Worm (Caenorhabditis elegans) whole organism, early embryonic: ENCODE measurements around the gene cnc-3.

Experiments used
- B0310.2 ChIP-seq: sonication (generic microtip); optimal IDR thresholded peaks from 2 replicates; lab custom pipeline; 2016; ENCODE audit warnings: mild to moderate bottlenecking, missing genetic modification characterization, missing compliant biosample characterization
- F13C5.2 ChIP-seq: sonication (generic microtip); optimal IDR thresholded peaks from 2 replicates; lab custom pipeline; 2017; ENCODE audit warnings: mild to moderate bottlenecking, missing genetic modification characterization, inconsistent platforms, missing compliant biosample characterization
- aly-1 ChIP-seq: sonication (generic microtip); optimal IDR thresholded peaks from 2 replicates; lab custom pipeline; 2016; ENCODE audit warnings: missing genetic modification characterization, missing compliant biosample characterization
- ama-1 ChIP-seq: fragments of 150-350 bp; optimal IDR thresholded peaks from 2 replicates; lab custom pipeline; 2014
- ceh-13 ChIP-seq: fragments of 200-800 bp; sonication (Bioruptor generic); optimal IDR thresholded peaks from 2 replicates; lab custom pipeline; 2018; ENCODE audit warnings: mild to moderate bottlenecking, missing genetic modification characterization, missing compliant biosample characterization
- ceh-36 ChIP-seq: sonication (generic microtip); optimal IDR thresholded peaks from 2 replicates; lab custom pipeline; 2016; ENCODE audit warnings: missing genetic modification characterization, inconsistent platforms, missing compliant biosample characterization
- ets-7 ChIP-seq: sonication (generic microtip); optimal IDR thresholded peaks from 2 replicates; lab custom pipeline; 2016; ENCODE audit warnings: missing genotype, missing genetic modification characterization, missing compliant biosample characterization
- flt-1 ChIP-seq: fragments of 200-800 bp; sonication (Bioruptor generic); IDR thresholded peaks from 2 replicates; pipeline ENCODE4 v1.3.6; 2022; ENCODE audit warnings: missing genetic modification characterization, missing compliant biosample characterization
- hmbx-1 ChIP-seq: sonication (generic microtip); optimal IDR thresholded peaks from 2 replicates; lab custom pipeline; 2016; ENCODE audit warnings: mild to moderate bottlenecking, missing genetic modification characterization, missing compliant biosample characterization
- hmg-4 ChIP-seq: fragments of 200-800 bp; sonication (Bioruptor generic); optimal IDR thresholded peaks from 2 replicates; lab custom pipeline; 2018; ENCODE audit warnings: mild to moderate bottlenecking, missing genetic modification characterization, missing compliant biosample characterization
- hnd-1 ChIP-seq: sonication (generic microtip); optimal IDR thresholded peaks from 2 replicates; lab custom pipeline; 2016; ENCODE audit warnings: missing genetic modification characterization, missing compliant biosample characterization
- pes-1 ChIP-seq: fragments of 200-800 bp; sonication (Bioruptor generic); IDR thresholded peaks from 2 replicates; pipeline ENCODE4 v1.3.6; 2022; ENCODE audit warnings: missing genetic modification reagents, missing genetic modification characterization, missing compliant biosample characterization
- scrt-1 ChIP-seq: fragments of 200-800 bp; sonication (Bioruptor generic); IDR thresholded peaks from 2 replicates; pipeline ENCODE4 v1.3.6; 2022; ENCODE audit warnings: missing genetic modification characterization, missing compliant biosample characterization
- sea-1 ChIP-seq: fragments of 200-800 bp; sonication (Bioruptor generic); conservative IDR thresholded peaks from 2 replicates; pipeline ENCODE4 v1.3.6; 2022; ENCODE audit warnings: missing genetic modification characterization, missing compliant biosample characterization
- tbx-11 ChIP-seq: fragments of 200-800 bp; sonication (Bioruptor generic); IDR thresholded peaks from 2 replicates; pipeline ENCODE4 v1.3.6; 2022; ENCODE audit warnings: missing genetic modification characterization, missing compliant biosample characterization
- tbx-37 ChIP-seq: fragments of 200-800 bp; sonication (Bioruptor generic); conservative IDR thresholded peaks from 2 replicates; pipeline ENCODE4 v1.3.6; 2022; ENCODE audit warnings: missing genetic modification reagents, missing genetic modification characterization, missing compliant biosample characterization
- tra-4 ChIP-seq: sonication (generic microtip); optimal IDR thresholded peaks from 2 replicates; lab custom pipeline; 2017; ENCODE audit warnings: missing genetic modification characterization, missing compliant biosample characterization

cnc-3 gene

ce11 chrV:1481742-1482141 is 33.9 kb downstream of the cnc-3 start, which contains the start of gene C38C3.4:
Gene C38C3.4 (plus strand): TSS chrV:1482042.
- no peak for TF ChIP-seq hmg-4 (GFP tag; lab: Kevin White, UChicago)
- TF ChIP-seq tra-4 (tag; lab: Kevin White, UChicago) = no peak
- TF ChIP-seq ets-7 (tag; lab: Kevin White, UChicago) = no peak
- peak; percentile 57 for TF ChIP-seq ceh-36

ce11 chrV:1486031-1486430 is 38.2 kb downstream of the cnc-3 start:
- TF ChIP-seq hmbx-1 (no peak), F13C5.2 (tag; lab: Kevin White, UChicago) (no peak), hnd-1 (tag; lab: Kevin White, UChicago) (no peak), tbx-11 (GFP tag; lab: Robert Waterston, UW) (no peak), flt-1 (no peak), hmg-4 (GFP tag; lab: Kevin White, UChicago) (no peak), ceh-13 (GFP tag; lab: Kevin White, UChicago) (no peak), tra-4 (tag; lab: Kevin White, UChicago) (no peak), B0310.2 (tag; lab: Kevin White, UChicago) (no peak), scrt-1 (GFP tag; lab: Robert Waterston, UW) (no peak), tbx-37 (no peak), ceh-36 (no peak), ama-1 (no peak), ets-7 (tag; lab: Kevin White, UChicago) (no peak), pes-1 (GFP tag; lab: Robert Waterston, UW) (no peak), aly-1 (tag; lab: Kevin White, UChicago) (no peak)

ce11 chrV:1487262-1487661 is 39.5 kb downstream of the cnc-3 start:
- no peak for TF ChIP-seq ama-1
- no peak for TF ChIP-seq ets-7 (tag; lab: Kevin White, UChicago)
- TF ChIP-seq tbx-37 = no peak
- TF ChIP-seq sea-1 (GFP tag; lab: Robert Waterston, UW) = no peak
- TF ChIP-seq flt-1 = no peak
- TF ChIP-seq hmg-4 (GFP tag; lab: Kevin White, UChicago) = no peak
- no peak for TF ChIP-seq ceh-13 (GFP tag; lab: Kevin White, UChicago)
- no peak for TF ChIP-seq tbx-11 (GFP tag; lab: Robert Waterston, UW)
- TF ChIP-seq scrt-1 (GFP tag; lab: Robert Waterston, UW) = no peak
- TF ChIP-seq aly-1 (tag; lab: Kevin White, UChicago) = no peak
- no peak for TF ChIP-seq pes-1 (GFP tag; lab: Robert Waterston, UW)
- TF ChIP-seq B0310.2 (tag; lab: Kevin White, UChicago) = no peak
- no peak for TF ChIP-seq tra-4 (tag; lab: Kevin White, UChicago)
- TF ChIP-seq hmbx-1 = no peak
- TF ChIP-seq ceh-36 = no peak

- TF ChIP-seq hmg-4 (GFP tag; lab: Kevin White, UChicago) (no peak), ama-1 (no peak), sea-1 (GFP tag; lab: Robert Waterston, UW) (no peak)
These were observed 40.8 kb downstream of the cnc-3 start for ce11 chrV:1488642-1489041.

- peak; percentile 80 for TF ChIP-seq ceh-36
These were observed 43.1 kb downstream of the cnc-3 start for ce11 chrV:1490874-1491273.

ce11 chrV:1491510-1491909 is 43.7 kb downstream of the cnc-3 start, which contains the start of gene C38C3.6:
Gene C38C3.6 (minus strand): TSS chrV:1491610.
- TF ChIP-seq F13C5.2 (tag; lab: Kevin White, UChicago) (no peak), flt-1 (no peak), ceh-36 (no peak), aly-1 (tag; lab: Kevin White, UChicago) (no peak), hmbx-1 (no peak), hnd-1 (tag; lab: Kevin White, UChicago) (no peak), pes-1 (GFP tag; lab: Robert Waterston, UW) (no peak), tbx-11 (GFP tag; lab: Robert Waterston, UW) (no peak), hmg-4 (GFP tag; lab: Kevin White, UChicago) (no peak), tbx-37 (no peak), sea-1 (GFP tag; lab: Robert Waterston, UW) (no peak), B0310.2 (tag; lab: Kevin White, UChicago) (no peak), ama-1 (no peak)

ce11 chrV:1494469-1494868 is 46.7 kb downstream of the cnc-3 start, which contains the start of gene spig-7:
Gene spig-7 (plus strand): TSS chrV:1494769.
- TF ChIP-seq aly-1 (tag; lab: Kevin White, UChicago) (no peak), F13C5.2 (tag; lab: Kevin White, UChicago) (no peak), B0310.2 (tag; lab: Kevin White, UChicago) (no peak), tbx-37 (no peak), hmg-4 (GFP tag; lab: Kevin White, UChicago) (no peak), hmbx-1 (no peak), pes-1 (GFP tag; lab: Robert Waterston, UW) (no peak), scrt-1 (GFP tag; lab: Robert Waterston, UW) (no peak), ceh-36 (no peak), flt-1 (no peak), ets-7 (tag; lab: Kevin White, UChicago) (no peak), tra-4 (tag; lab: Kevin White, UChicago) (no peak), ceh-13 (GFP tag; lab: Kevin White, UChicago) (no peak), ama-1 (no peak), hnd-1 (tag; lab: Kevin White, UChicago) (no peak), sea-1 (GFP tag; lab: Robert Waterston, UW) (no peak), tbx-11 (GFP tag; lab: Robert Waterston, UW) (no peak)

ce11 chrV:1495334-1495733 is 47.5 kb downstream of the cnc-3 start, which contains the start of gene C38C3.3:
Gene C38C3.3 (plus strand): TSS chrV:1495634.
- TF ChIP-seq hmg-4 (GFP tag; lab: Kevin White, UChicago) = no peak
- TF ChIP-seq tbx-37 = no peak
- TF ChIP-seq flt-1 = no peak
- no peak for TF ChIP-seq scrt-1 (GFP tag; lab: Robert Waterston, UW)
